Worm (Caenorhabditis elegans) whole organism, L1 larva: ENCODE measurements around the gene sqst-4.
A peak's percentile ranks its signal among the peaks of the same experiment; 100 is the strongest.
"Not testable (repeated sequence)": the region's sequence is repeated elsewhere in the genome, so short reads cannot be mapped to it uniquely, and the experiment has no call there.

Source experiments
- C34B4.2 ChIP-seq: sonication (generic microtip); optimal IDR thresholded peaks from 2 replicates; lab custom pipeline; 2017; ENCODE audit warnings: mild to moderate bottlenecking, missing genetic modification characterization, missing compliant biosample characterization
- Y116A8C.19 ChIP-seq: sonication (generic microtip); optimal IDR thresholded peaks from 2 replicates; lab custom pipeline; 2016; ENCODE audit warnings: missing compliant biosample characterization, missing genetic modification characterization, borderline replicate concordance
- aly-2 ChIP-seq: fragments of 150-350 bp; optimal IDR thresholded peaks from 2 replicates; lab custom pipeline; 2014; ENCODE audit warnings: missing biosample characterization, missing genetic modification characterization
- ama-1 ChIP-seq: fragments of 150-350 bp; optimal IDR thresholded peaks from 2 replicates; lab custom pipeline; 2014
- blmp-1 ChIP-seq: fragments of 150-350 bp; optimal IDR thresholded peaks from 2 replicates; lab custom pipeline; 2014; ENCODE audit warnings: missing biosample characterization, missing genetic modification characterization
- ceh-82 ChIP-seq, 3 experiments: fragments of 150-350 bp in 1 of 3; sonication (generic microtip) in 2 of 3; optimal IDR thresholded peaks; 2 replicates each; lab custom pipeline; 2014 to 2017; ENCODE audit warnings: missing biosample characterization in 3 of 3, missing genetic modification characterization in 3 of 3
- ceh-88 ChIP-seq: fragments of 200-800 bp; sonication (Bioruptor generic); IDR thresholded peaks from 2 replicates; pipeline ENCODE4 v1.3.6; 2022; ENCODE audit warnings: missing genetic modification characterization, missing compliant biosample characterization
- ceh-90 ChIP-seq: sonication (generic microtip); optimal IDR thresholded peaks from 2 replicates; lab custom pipeline; 2016; ENCODE audit warnings: missing genetic modification characterization, missing compliant biosample characterization
- dpl-1 ChIP-seq, 3 experiments: fragments of 150-350 bp in 2 of 3; sonication (generic microtip) in 1 of 3; optimal IDR thresholded peaks; 2 replicates each; lab custom pipeline; 2014 to 2017; ENCODE audit warnings: missing biosample characterization in 3 of 3, missing genetic modification characterization in 3 of 3, missing genetic modification reagents in 3 of 3
- efl-3 ChIP-seq: fragments of 200-800 bp; sonication (Bioruptor generic); optimal IDR thresholded peaks from 2 replicates; lab custom pipeline; 2018; ENCODE audit warnings: mild to moderate bottlenecking, missing genetic modification characterization, missing compliant biosample characterization
- egl-13 ChIP-seq: sonication (generic microtip); optimal IDR thresholded peaks from 2 replicates; lab custom pipeline; 2016; ENCODE audit warnings: missing genotype, missing genetic modification reagents, missing genetic modification characterization, missing compliant biosample characterization
- egl-27 ChIP-seq, 2 experiments: fragments of 150-350 bp in 1 of 2; sonication (generic microtip); optimal IDR thresholded peaks; 3 replicates each; lab custom pipeline; 2017 to 2018; ENCODE audit warnings: missing biosample characterization in 2 of 2, missing genetic modification characterization in 2 of 2, missing genetic modification reagents in 2 of 2
- elt-2 ChIP-seq: sonication (generic microtip); optimal IDR thresholded peaks from 2 replicates; lab custom pipeline; 2016; ENCODE audit warnings: missing genetic modification characterization, mild to moderate bottlenecking, inconsistent platforms, missing compliant biosample characterization, missing genetic modification reagents
- ets-5 ChIP-seq: fragments of 200-800 bp; sonication (Bioruptor generic); IDR thresholded peaks from 2 replicates; pipeline ENCODE4 v1.3.6; 2022; ENCODE audit warnings: missing genetic modification characterization, missing compliant biosample characterization
- fkh-4 ChIP-seq: sonication (generic microtip); optimal IDR thresholded peaks from 2 replicates; lab custom pipeline; 2016; ENCODE audit warnings: missing compliant biosample characterization, missing genetic modification characterization, borderline replicate concordance
- grh-1 ChIP-seq: fragments of 200-800 bp; sonication (Bioruptor generic); IDR thresholded peaks from 2 replicates; pipeline ENCODE4 v1.3.6; 2022; ENCODE audit warnings: missing genetic modification reagents, missing genetic modification characterization, missing compliant biosample characterization
- hlh-4 ChIP-seq: sonication (generic microtip); optimal IDR thresholded peaks from 2 replicates; lab custom pipeline; 2016; ENCODE audit warnings: mild to moderate bottlenecking, missing genetic modification characterization, missing compliant biosample characterization
- isw-1 ChIP-seq: fragments of 200-800 bp; sonication (Bioruptor generic); IDR thresholded peaks from 2 replicates; pipeline ENCODE4 v1.3.6; 2022; ENCODE audit warnings: missing genetic modification characterization, missing compliant biosample characterization
- jun-1 ChIP-seq: fragments of 150-350 bp; optimal IDR thresholded peaks from 2 replicates; lab custom pipeline; 2014; ENCODE audit warnings: missing biosample characterization, missing genetic modification reagents, missing genetic modification characterization
- lin-14 ChIP-seq: fragments of 200-800 bp; sonication (Bioruptor generic); optimal IDR thresholded peaks from 2 replicates; lab custom pipeline; 2018; ENCODE audit warnings: mild to moderate bottlenecking, missing genetic modification characterization, moderate library complexity, missing compliant biosample characterization
- lin-15B ChIP-seq: fragments of 150-350 bp; sonication (generic microtip); optimal IDR thresholded peaks from 3 replicates; lab custom pipeline; 2014; ENCODE audit warnings: missing biosample characterization, missing genetic modification characterization
- lin-39 ChIP-seq: fragments of 150-350 bp; optimal IDR thresholded peaks from 2 replicates; lab custom pipeline; 2014; ENCODE audit warnings: missing biosample characterization, missing genetic modification reagents, missing genetic modification characterization
- mab-9 ChIP-seq: fragments of 200-800 bp; sonication (Bioruptor generic); IDR thresholded peaks from 2 replicates; pipeline ENCODE4 v1.3.6; 2022; ENCODE audit warnings: missing genetic modification reagents, missing genetic modification characterization, missing compliant biosample characterization
- nhr-19 ChIP-seq: fragments of 200-800 bp; sonication (Bioruptor generic); conservative IDR thresholded peaks from 2 replicates; pipeline ENCODE4 v1.3.6; 2022; ENCODE audit warnings: missing genetic modification characterization, missing compliant biosample characterization
- nhr-90 ChIP-seq: sonication (generic microtip); optimal IDR thresholded peaks from 2 replicates; lab custom pipeline; 2016; ENCODE audit warnings: mild to moderate bottlenecking, missing genetic modification characterization, missing compliant biosample characterization; ENCODE audit not compliant: poor library complexity
- pag-3 ChIP-seq: sonication (generic microtip); optimal IDR thresholded peaks from 2 replicates; lab custom pipeline; 2017; ENCODE audit warnings: missing genetic modification characterization, mild to moderate bottlenecking, missing compliant biosample characterization, antibody characterized with exemption, borderline replicate concordance; ENCODE audit not compliant: insufficient read depth
- snpc-4 ChIP-seq: fragments of 150-350 bp; optimal IDR thresholded peaks from 2 replicates; lab custom pipeline; 2014; ENCODE audit warnings: missing biosample characterization, missing genetic modification characterization
- snu-23 ChIP-seq: sonication (generic microtip); optimal IDR thresholded peaks from 2 replicates; lab custom pipeline; 2016; ENCODE audit warnings: missing genetic modification characterization, missing compliant biosample characterization
- sox-4 ChIP-seq: sonication (generic microtip); optimal IDR thresholded peaks from 2 replicates; lab custom pipeline; 2016; ENCODE audit warnings: missing genetic modification characterization, missing compliant biosample characterization
- sup-37 ChIP-seq: fragments of 200-800 bp; sonication (Bioruptor generic); optimal IDR thresholded peaks from 2 replicates; lab custom pipeline; 2018; ENCODE audit warnings: mild to moderate bottlenecking, missing genetic modification characterization, missing compliant biosample characterization
- swsn-7 ChIP-seq: sonication (generic microtip); optimal IDR thresholded peaks from 2 replicates; lab custom pipeline; 2016; ENCODE audit warnings: missing genetic modification characterization, missing compliant biosample characterization
- unc-130 ChIP-seq: fragments of 150-350 bp; optimal IDR thresholded peaks from 2 replicates; lab custom pipeline; 2017; ENCODE audit warnings: missing biosample characterization, missing genetic modification characterization, inconsistent platforms
- vab-15 ChIP-seq: sonication (generic microtip); optimal IDR thresholded peaks from 2 replicates; lab custom pipeline; 2017; ENCODE audit warnings: missing genotype, mild to moderate bottlenecking, missing genetic modification characterization, missing compliant biosample characterization

sqst-4 gene

ce11 chrV:16506650-16507049, 18.4 kb downstream of the sqst-4 start:
- TF ChIP-seq lin-14, result peak; percentile 8
- no peak for TF ChIP-seq hlh-4 (tag; lab: Kevin White, UChicago)
- TF ChIP-seq, all 84 proteins: peak for 1

- TF ChIP-seq lin-15B (tag; lab: Kevin White, UChicago), result no peak
- TF ChIP-seq grh-1, result no peak
- TF ChIP-seq mab-9 (GFP tag; lab: Robert Waterston, UW), result no peak
- no peak for TF ChIP-seq ama-1 (lab: Kevin White, UChicago)
- TF ChIP-seq aly-2, result no peak
- TF ChIP-seq snu-23 (GFP tag; lab: Kevin White, UChicago), result no peak
- TF ChIP-seq isw-1 (GFP tag; lab: Robert Waterston, UW), result no peak
- no peak for TF ChIP-seq snpc-4 (tag; lab: Kevin White, UChicago)
- no peak for TF ChIP-seq sup-37 (GFP tag; lab: Kevin White, UChicago)
- TF ChIP-seq sox-4 (tag; lab: Kevin White, UChicago), result no peak
- TF ChIP-seq elt-2 (tag; lab: Kevin White, UChicago), result no peak
- TF ChIP-seq C34B4.2 (tag; lab: Kevin White, UChicago), result no peak
- TF ChIP-seq efl-3 (GFP tag; lab: Kevin White, UChicago), result no peak
- no peak for TF ChIP-seq ets-5 (GFP tag; lab: Robert Waterston, UW)
- TF ChIP-seq, all 84 proteins: peak for 0
These were observed 20.4 kb downstream of the sqst-4 start, which contains the start of gene srr-3 for ce11 chrV:16508667-16509066. Gene srr-3, minus strand, starts transcription at chrV:16508767.

ce11 chrV:16515140-16515539, 26.9 kb downstream of the sqst-4 start, which contains the start of gene F36D3.5:
Gene F36D3.5, minus strand, starts transcription at chrV:16515240.
- not testable (repeated sequence) for TF ChIP-seq Y116A8C.19, swsn-7, nhr-90 (tag; lab: Kevin White, UChicago)
- TF ChIP-seq, all 84 proteins: peak for 0; not testable (repeated sequence) for 84

- no peak for TF ChIP-seq jun-1 (tag; lab: Kevin White, UChicago)
- TF ChIP-seq ceh-88 (GFP tag; lab: Robert Waterston, UW), result no peak
- no peak for TF ChIP-seq egl-13 (tag; lab: Kevin White, UChicago)
- TF ChIP-seq fkh-4 (tag; lab: Kevin White, UChicago), result no peak
- no peak for TF ChIP-seq sox-4 (tag; lab: Kevin White, UChicago)
- TF ChIP-seq ceh-90 (tag; lab: Kevin White, UChicago), result no peak
- TF ChIP-seq nhr-90 (tag; lab: Kevin White, UChicago), result no peak
- no peak for TF ChIP-seq ceh-82 (tag; optimal IDR thresholded peaks at IDR 0.05; lab: Kevin White, UChicago)
- no peak for TF ChIP-seq C34B4.2 (tag; lab: Kevin White, UChicago)
- TF ChIP-seq egl-27 (tag; optimal IDR thresholded peaks at IDR 0.05; lab: Kevin White, UChicago), result no peak
- no peak for TF ChIP-seq snu-23 (GFP tag; lab: Kevin White, UChicago)
- TF ChIP-seq lin-39 (tag; lab: Kevin White, UChicago), result no peak
- TF ChIP-seq nhr-19 (GFP tag; lab: Robert Waterston, UW), result no peak
- no peak for TF ChIP-seq blmp-1 (tag; lab: Kevin White, UChicago)
- no peak for TF ChIP-seq ama-1 (lab: Kevin White, UChicago)
- no peak for TF ChIP-seq vab-15
- no peak for TF ChIP-seq pag-3
These were observed 29.3 kb downstream of the sqst-4 start, which contains the start of gene F36D3.4 for ce11 chrV:16517619-16518018. Gene F36D3.4, minus strand, starts transcription at chrV:16517719.

- TF ChIP-seq unc-130 (tag; lab: Kevin White, UChicago), result no peak
- TF ChIP-seq dpl-1 (GFP tag; optimal IDR thresholded peaks at IDR 0.05; lab: Kevin White, UChicago), result no peak
These were observed 34.0 kb downstream of the sqst-4 start, which contains the start of gene srw-34 for ce11 chrV:16522242-16522641. Gene srw-34, minus strand, starts transcription at chrV:16522342.
